Fruit fly (Drosophila melanogaster) whole organism, embryonic: ENCODE results near the gene CG42404.
A peak's percentile ranks its signal among the peaks of the same experiment; 100 is the strongest.

Experiments used
- BEAF-32 ChIP-seq: fragments of 200-800 bp; sonication (Bioruptor generic); optimal IDR thresholded peaks from 3 replicates; lab custom pipeline; 2017; ENCODE audit warnings: missing biosample characterization, missing genetic modification characterization, mild to moderate bottlenecking, moderate library complexity, missing genetic modification reagents
- C15 ChIP-seq: fragments of 200-800 bp; sonication (Bioruptor generic); IDR thresholded peaks from 3 replicates; pipeline ENCODE4 v1.3.6; 2022; ENCODE audit warnings: missing biosample characterization, missing genetic modification characterization
- CG11696 ChIP-seq: fragments of 200-800 bp; sonication (Bioruptor generic); IDR thresholded peaks from 2 replicates; pipeline ENCODE4 v1.3.6; 2022; ENCODE audit warnings: missing biosample characterization, missing genetic modification characterization
- CG12942 ChIP-seq: fragments of 200-800 bp; sonication (Bioruptor generic); optimal IDR thresholded peaks from 3 replicates; lab custom pipeline; 2016; ENCODE audit warnings: missing biosample characterization, missing genetic modification characterization
- CG13775 ChIP-seq: fragments of 200-800 bp; sonication (Bioruptor generic); optimal IDR thresholded peaks from 3 replicates; lab custom pipeline; 2017; ENCODE audit warnings: missing biosample characterization, mild to moderate bottlenecking, missing genetic modification characterization
- CG14710 ChIP-seq: fragments of 200-800 bp; sonication (Bioruptor generic); optimal IDR thresholded peaks from 3 replicates; lab custom pipeline; 2019; ENCODE audit warnings: missing biosample characterization, mild to moderate bottlenecking, missing genetic modification characterization, moderate library complexity
- CG17568 ChIP-seq: fragments of 200-800 bp; sonication (Bioruptor generic); optimal IDR thresholded peaks from 2 replicates; lab custom pipeline; 2018; ENCODE audit warnings: missing biosample characterization, mild to moderate bottlenecking, missing genetic modification characterization, moderate library complexity
- CG18262 ChIP-seq: fragments of 200-800 bp; optimal IDR thresholded peaks from 3 replicates; lab custom pipeline; 2019; ENCODE audit warnings: missing biosample characterization, mild to moderate bottlenecking, missing genetic modification characterization, moderate library complexity
- CG3281 ChIP-seq: fragments of 200-800 bp; sonication (Bioruptor generic); optimal IDR thresholded peaks from 3 replicates; lab custom pipeline; 2017; ENCODE audit warnings: missing biosample characterization, mild to moderate bottlenecking, missing genetic modification characterization
- CG34376 ChIP-seq: fragments of 200-800 bp; sonication (Bioruptor generic); optimal IDR thresholded peaks from 2 replicates; lab custom pipeline; 2018; ENCODE audit warnings: missing biosample characterization, mild to moderate bottlenecking, missing genetic modification characterization
- CG3847 ChIP-seq: fragments of 200-800 bp; sonication (Bioruptor generic); IDR thresholded peaks from 2 replicates; pipeline ENCODE4 v1.3.6; 2022; ENCODE audit warnings: missing biosample characterization, missing genetic modification characterization
- CG4707 ChIP-seq: fragments of 200-800 bp; sonication (Bioruptor generic); optimal IDR thresholded peaks from 2 replicates; lab custom pipeline; 2018; ENCODE audit warnings: missing biosample characterization, mild to moderate bottlenecking, missing genetic modification characterization, moderate library complexity
- CG4854 ChIP-seq: fragments of 200-800 bp; sonication (Bioruptor generic); optimal IDR thresholded peaks from 2 replicates; lab custom pipeline; 2016; ENCODE audit warnings: missing biosample characterization, missing genetic modification characterization, inconsistent platforms
- CG5245 ChIP-seq: fragments of 200-800 bp; sonication (Bioruptor generic); optimal IDR thresholded peaks from 3 replicates; lab custom pipeline; 2016; ENCODE audit warnings: missing biosample characterization, missing genetic modification characterization
- CG5953 ChIP-seq: fragments of 200-800 bp; sonication (Bioruptor generic); IDR thresholded peaks from 2 replicates; pipeline ENCODE4 v1.3.6; 2022; ENCODE audit warnings: missing biosample characterization, missing genetic modification characterization
- CG8359 ChIP-seq: fragments of 200-800 bp; sonication (Bioruptor generic); optimal IDR thresholded peaks from 2 replicates; lab custom pipeline; 2017; ENCODE audit warnings: missing biosample characterization, mild to moderate bottlenecking, missing genetic modification characterization, borderline replicate concordance
- CG9215 ChIP-seq: fragments of 200-800 bp; sonication (Bioruptor generic); IDR thresholded peaks from 2 replicates; pipeline ENCODE4 v1.3.6; 2022; ENCODE audit warnings: missing biosample characterization, missing genetic modification characterization
- CkIIα-i1 ChIP-seq: fragments of 200-800 bp; sonication (Bioruptor generic); IDR thresholded peaks from 2 replicates; pipeline ENCODE4 v1.3.6; 2022; ENCODE audit warnings: missing biosample characterization, missing genetic modification characterization
- Dip2 ChIP-seq: fragments of 200-800 bp; sonication (Bioruptor generic); IDR thresholded peaks from 2 replicates; pipeline ENCODE4 v1.3.6; 2022; ENCODE audit warnings: missing biosample characterization, missing genetic modification characterization
- Eip74EF ChIP-seq, 2 experiments: fragments of 200-800 bp in 1 of 2; fragments of >200 bp in 1 of 2; sonication (Bioruptor generic) in 1 of 2; optimal IDR thresholded peaks; 2 replicates each; lab custom pipeline; 2017 to 2019; ENCODE audit warnings: missing biosample characterization in 2 of 2, missing genetic modification characterization in 2 of 2, mild to moderate bottlenecking in 1 of 2, moderate library complexity in 1 of 2
- Fer1 ChIP-seq: fragments of 200-800 bp; sonication (Bioruptor generic); optimal IDR thresholded peaks from 2 replicates; lab custom pipeline; 2017; ENCODE audit warnings: missing biosample characterization, mild to moderate bottlenecking, missing genetic modification characterization
- HLH4C ChIP-seq: fragments of 200-800 bp; sonication (Bioruptor generic); IDR thresholded peaks from 3 replicates; pipeline ENCODE4 v1.3.6; 2022; ENCODE audit warnings: missing biosample characterization, missing genetic modification characterization; ENCODE audit not compliant: partially characterized antibody
- HmgZ ChIP-seq: fragments of 200-800 bp; sonication (Bioruptor generic); optimal IDR thresholded peaks from 2 replicates; lab custom pipeline; 2018; ENCODE audit warnings: missing biosample characterization, mild to moderate bottlenecking, missing genetic modification characterization
- Hr3 ChIP-seq: fragments of 200-800 bp; sonication (Bioruptor generic); optimal IDR thresholded peaks from 3 replicates; lab custom pipeline; 2016; ENCODE audit warnings: missing biosample characterization, missing genetic modification characterization
- Myb ChIP-seq: fragments of 200-800 bp; sonication (Bioruptor generic); optimal IDR thresholded peaks from 2 replicates; lab custom pipeline; 2016; ENCODE audit warnings: missing biosample characterization, missing genetic modification characterization
- NK7.1 ChIP-seq: fragments of 200-800 bp; sonication (Bioruptor generic); optimal IDR thresholded peaks from 3 replicates; lab custom pipeline; 2016; ENCODE audit warnings: missing biosample characterization, missing genetic modification characterization
- Nf-YB ChIP-seq: fragments of 200-800 bp; sonication (Bioruptor generic); optimal IDR thresholded peaks from 3 replicates; lab custom pipeline; 2019; ENCODE audit warnings: missing biosample characterization, mild to moderate bottlenecking, missing genetic modification characterization, moderate library complexity
- Sry-δ ChIP-seq: fragments of 200-800 bp; sonication (Bioruptor generic); optimal IDR thresholded peaks from 2 replicates; lab custom pipeline; 2016; ENCODE audit warnings: missing biosample characterization, missing genetic modification characterization
- Usf ChIP-seq: fragments of 200-800 bp; sonication (Bioruptor generic); optimal IDR thresholded peaks from 2 replicates; lab custom pipeline; 2017; ENCODE audit warnings: missing genotype, missing biosample characterization, missing genetic modification characterization
- az2 ChIP-seq: fragments of 200-800 bp; sonication (Bioruptor generic); optimal IDR thresholded peaks from 3 replicates; lab custom pipeline; 2016; ENCODE audit warnings: missing biosample characterization, missing genetic modification characterization
- btn ChIP-seq: fragments of 200-800 bp; sonication (Bioruptor generic); optimal IDR thresholded peaks from 2 replicates; lab custom pipeline; 2016; ENCODE audit warnings: missing biosample characterization, missing genetic modification characterization
- chinmo ChIP-seq: fragments of 200-800 bp; sonication (Bioruptor generic); IDR thresholded peaks from 4 replicates; pipeline ENCODE4 v1.3.6; 2022; ENCODE audit warnings: missing biosample characterization, missing genetic modification characterization; ENCODE audit not compliant: partially characterized antibody
- ci ChIP-seq: fragments of 200-800 bp; sonication (Bioruptor generic); IDR thresholded peaks from 3 replicates; pipeline ENCODE4 v1.3.6; 2022; ENCODE audit warnings: missing biosample characterization, missing genetic modification characterization
- dan ChIP-seq: fragments of 200-800 bp; sonication (Bioruptor generic); IDR thresholded peaks from 2 replicates; pipeline ENCODE4 v1.3.6; 2022; ENCODE audit warnings: missing biosample characterization, missing genetic modification characterization
- danr ChIP-seq: fragments of 200-800 bp; sonication (Bioruptor generic); IDR thresholded peaks from 2 replicates; pipeline ENCODE4 v1.3.6; 2022; ENCODE audit warnings: missing biosample characterization, missing genetic modification characterization
- ems ChIP-seq: fragments of 200-800 bp; sonication (Bioruptor generic); optimal IDR thresholded peaks from 3 replicates; lab custom pipeline; 2016; ENCODE audit warnings: missing biosample characterization, missing genetic modification characterization
- eve ChIP-seq, 2 experiments: fragments of >200 bp; optimal IDR thresholded peaks; 2 replicates each; lab custom pipeline; 2017; ENCODE audit warnings: missing biosample characterization in 2 of 2, missing genetic modification characterization in 2 of 2
- ftz-f1 ChIP-seq: fragments of 200-800 bp; sonication (Bioruptor generic); optimal IDR thresholded peaks from 2 replicates; lab custom pipeline; 2016; ENCODE audit warnings: missing biosample characterization, missing genetic modification characterization
- gem ChIP-seq: fragments of 200-800 bp; sonication (Bioruptor generic); optimal IDR thresholded peaks from 2 replicates; lab custom pipeline; 2019; ENCODE audit warnings: missing biosample characterization, mild to moderate bottlenecking, missing genetic modification characterization, moderate library complexity
- jumu ChIP-seq: fragments of 200-800 bp; sonication (Bioruptor generic); optimal IDR thresholded peaks from 3 replicates; lab custom pipeline; 2016; ENCODE audit warnings: missing biosample characterization, missing genetic modification characterization
- lola ChIP-seq, 3 experiments: fragments of >200 bp in 2 of 3; fragments of 200-800 bp in 1 of 3; sonication (Bioruptor generic) in 1 of 3; optimal IDR thresholded peaks; 2 replicates each; lab custom pipeline; 2017 to 2019; ENCODE audit warnings: missing biosample characterization in 3 of 3, missing genetic modification characterization in 3 of 3, mild to moderate bottlenecking in 1 of 3, moderate library complexity in 1 of 3
- otp ChIP-seq: fragments of 200-800 bp; sonication (Bioruptor generic); IDR thresholded peaks from 3 replicates; pipeline ENCODE4, ENCODE4 v1.3.6; 2022; ENCODE audit warnings: missing biosample characterization, missing genetic modification characterization
- peb ChIP-seq: fragments of 200-800 bp; sonication (Bioruptor generic); IDR thresholded peaks from 2 replicates; pipeline ENCODE4 v1.3.6; 2022; ENCODE audit warnings: missing biosample characterization, missing genetic modification characterization
- sens ChIP-seq: fragments of 200-800 bp; sonication (Bioruptor generic); peaks from one replicate; lab custom pipeline; 2016; ENCODE audit warnings: missing biosample characterization, missing genetic modification characterization
- sima ChIP-seq: fragments of 200-800 bp; sonication (Bioruptor generic); optimal IDR thresholded peaks from 2 replicates; lab custom pipeline; 2016; ENCODE audit warnings: missing biosample characterization, missing genetic modification characterization
- slbo ChIP-seq: fragments of 200-800 bp; sonication (Bioruptor generic); IDR thresholded peaks from 2 replicates; pipeline ENCODE4 v1.3.6; 2022; ENCODE audit warnings: missing biosample characterization, missing genetic modification characterization
- so ChIP-seq: fragments of 200-800 bp; sonication (Bioruptor generic); IDR thresholded peaks from 3 replicates; pipeline ENCODE4 v1.3.6; 2022; ENCODE audit warnings: missing biosample characterization, missing genetic modification characterization
- sqz ChIP-seq: fragments of 200-800 bp; sonication (Bioruptor generic); optimal IDR thresholded peaks from 3 replicates; lab custom pipeline; 2018; ENCODE audit warnings: missing biosample characterization, mild to moderate bottlenecking, missing genetic modification characterization
- wdn ChIP-seq: fragments of 200-800 bp; sonication (Bioruptor generic); IDR thresholded peaks from 2 replicates; pipeline ENCODE4 v1.3.6; 2022; ENCODE audit warnings: missing biosample characterization, missing genetic modification characterization

CG42404 gene

dm6 chr3R:15277926-15278869 is 28.3 kb downstream of the CG42404 start, which contains the start of the genes MRG15 and Tm1:
Gene MRG15, minus strand, starts transcription at chr3R:15278109.
Gene Tm1, plus strand, starts transcription at chr3R:15278220.
- TF ChIP-seq jumu (GFP tag; lab: Kevin White, UChicago) (peak; percentile 27), CG13775 (GFP tag; lab: Kevin White, UChicago) (peak; percentile 23), CG4707 (GFP tag; lab: Kevin White, UChicago) (no peak), ftz-f1 (peak; percentile 14), sqz (GFP tag; lab: Kevin White, UChicago) (peak; percentile 89), HLH4C (GFP tag; lab: Robert Waterston, UW) (peak; percentile 68), BEAF-32 (GFP tag; lab: Kevin White, UChicago) (peak; percentile 78), wdn (GFP tag; lab: Robert Waterston, UW) (no peak), CG9215 (GFP tag; lab: Robert Waterston, UW) (no peak), NK7.1 (GFP tag; lab: Kevin White, UChicago) (no peak), Hr3 (GFP tag; lab: Kevin White, UChicago) (no peak), CG4854 (GFP tag; lab: Kevin White, UChicago) (no peak), CG12942 (no peak), CG8359 (GFP tag; lab: Kevin White, UChicago) (no peak), HmgZ (tag; lab: Kevin White, UChicago) (peak; percentile 40), CG5953 (GFP tag; lab: Robert Waterston, UW) (no peak), ems (GFP tag; lab: Kevin White, UChicago) (no peak), Dip2 (GFP tag; lab: Robert Waterston, UW) (no peak), Usf (GFP tag; lab: Kevin White, UChicago) (no peak), CG3847 (peak; percentile 31; the same call in 1 of the 2 replicates), gem (tag; lab: Kevin White, UChicago) (no peak), CG3281 (GFP tag; lab: Kevin White, UChicago) (no peak), az2 (no peak), Fer1 (GFP tag; lab: Kevin White, UChicago) (peak; percentile 2), eve (GFP tag; optimal IDR thresholded peaks at IDR 0.05; lab: Kevin White, UChicago) (no peak), lola (GFP tag; optimal IDR thresholded peaks at IDR 0.05; lab: Kevin White, UChicago) (no peak), btn (GFP tag; lab: Kevin White, UChicago) (no peak), CG14710 (tag; lab: Kevin White, UChicago) (peak; percentile 19), CG34376 (no peak), sens (GFP tag; lab: Kevin White, UChicago) (peak; percentile 79), CG17568 (GFP tag; lab: Kevin White, UChicago) (no peak), danr (GFP tag; lab: Robert Waterston, UW) (no peak), CG18262 (tag; lab: Kevin White, UChicago) (no peak), ci (GFP tag; lab: Robert Waterston, UW) (0 out of 3 replicates have a peak, but pooled peaks have one; percentile 36), Nf-YB (GFP tag; lab: Kevin White, UChicago) (no peak), otp (GFP tag; lab: Robert Waterston, UW) (no peak), CG11696 (GFP tag; lab: Robert Waterston, UW) (no peak), Eip74EF (GFP tag; optimal IDR thresholded peaks at IDR 0.05; lab: Kevin White, UChicago) (no peak), Sry-δ (GFP tag; lab: Kevin White, UChicago) (peak; percentile 37), Myb (GFP tag; lab: Kevin White, UChicago) (no peak), so (GFP tag; lab: Robert Waterston, UW) (no peak), C15 (GFP tag; lab: Robert Waterston, UW) (no peak), slbo (GFP tag; lab: Robert Waterston, UW) (no peak), CkIIα-i1 (GFP tag; lab: Robert Waterston, UW) (no peak), chinmo (GFP tag; lab: Robert Waterston, UW) (peak; percentile 65; the same call in 1 of the 4 replicates), dan (no peak), CG5245 (GFP tag; lab: Kevin White, UChicago) (no peak), peb (GFP tag; lab: Robert Waterston, UW) (no peak), sima (GFP tag; lab: Kevin White, UChicago) (no peak)
